Worm (Caenorhabditis elegans): ENCODE measurements around the gene C50F4.16.

Gene C50F4.16

DNA sequence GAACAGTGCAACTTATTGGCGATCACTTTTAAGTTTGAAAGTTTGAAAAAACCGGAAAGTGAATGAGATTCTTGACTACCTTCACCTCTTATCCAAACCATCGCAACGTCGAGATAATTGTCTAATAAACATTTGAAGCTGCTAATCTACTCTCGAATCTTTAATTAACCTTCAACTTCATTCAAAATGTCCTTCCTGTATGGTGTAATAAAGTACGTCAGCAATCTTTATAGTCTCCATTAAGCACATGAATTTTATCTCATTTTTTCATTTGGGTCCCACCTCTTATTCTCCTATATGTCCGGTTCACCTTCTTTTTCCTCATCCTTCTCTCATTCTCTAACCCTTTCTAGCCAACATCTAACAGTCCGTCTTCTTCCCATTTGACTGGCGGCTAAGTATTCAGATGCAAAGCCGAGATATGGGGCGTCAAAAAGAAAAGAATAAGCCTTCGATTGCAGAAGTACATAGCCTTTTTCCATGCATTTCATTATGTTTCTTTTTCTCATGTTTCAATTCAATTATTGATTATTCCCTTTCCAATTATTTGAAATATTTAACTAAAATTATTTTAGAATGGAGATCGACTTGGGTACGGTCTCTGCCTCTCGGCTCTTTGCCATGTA lies 40.5 kb downstream of the C50F4.16 start, which contains the start of gene swt-5:
TSS of gene swt-5 (plus strand) at position 576 of the 626 bp plus-strand sequence.
- TF ChIP-seq ztf-4 (tag; optimal IDR thresholded peaks at IDR 0.05) (no peak), fos-1 (tag; optimal IDR thresholded peaks at IDR 0.05) (no peak), unc-62 (GFP tag; optimal IDR thresholded peaks at IDR 0.05) (no peak), nhr-77 (tag; optimal IDR thresholded peaks at IDR 0.05) (no peak)

DNA sequence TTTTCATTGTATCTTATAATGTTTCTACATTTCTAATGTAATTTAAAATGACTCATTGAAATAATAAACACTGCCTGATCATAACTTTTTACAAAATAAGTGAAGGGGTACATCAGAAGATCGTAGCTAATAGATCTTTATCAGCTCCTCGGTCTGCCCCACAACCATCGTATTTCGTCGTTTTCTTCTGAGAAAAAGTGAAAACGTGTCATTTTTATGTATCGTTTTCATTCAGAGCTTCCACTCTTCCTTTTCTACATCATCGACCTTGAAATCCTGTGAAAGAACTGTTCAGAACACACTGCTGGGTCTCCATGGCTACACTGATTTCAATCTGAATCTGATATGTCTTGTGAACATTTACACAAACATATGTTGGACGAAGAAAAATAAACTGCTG lies 42.1 kb downstream of the C50F4.16 start:
- TF ChIP-seq blmp-1 (tag; optimal IDR thresholded peaks at IDR 0.05; ENCODE audit: insufficient read depth) (peak; percentile 42), nhr-12 (tag; optimal IDR thresholded peaks at IDR 0.05) (no peak)

DNA sequence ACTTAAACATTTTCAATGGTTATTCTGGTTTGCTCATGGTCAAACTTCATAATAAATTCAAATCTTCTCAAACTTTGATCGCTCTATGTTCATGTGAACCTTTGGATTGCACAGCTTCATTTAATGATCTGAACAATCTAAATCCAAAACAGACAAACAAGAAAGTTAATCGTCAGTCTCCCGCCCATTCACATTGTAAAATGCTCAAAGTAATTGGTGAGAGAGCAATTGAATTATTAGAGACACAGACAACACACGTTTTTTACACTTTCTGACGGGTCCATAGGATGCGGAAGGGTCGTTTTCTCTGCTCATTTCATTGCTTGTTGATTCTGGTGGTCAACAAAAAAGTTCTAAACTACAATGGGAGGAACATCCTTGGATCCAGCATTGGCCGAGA lies 44.7 kb downstream of the C50F4.16 start, which contains the start of gene gsnl-1:
TSS of gene gsnl-1 (plus strand) at position 301 of the 400 bp plus-strand sequence.
- TF ChIP-seq ceh-16 (tag; optimal IDR thresholded peaks at IDR 0.05) (no peak), nhr-25 (tag; optimal IDR thresholded peaks at IDR 0.05) (no peak), aly-2 (tag; optimal IDR thresholded peaks at IDR 0.05) (no peak), F13H6.1 (tag; optimal IDR thresholded peaks at IDR 0.05) (no peak), blmp-1 (tag; optimal IDR thresholded peaks at IDR 0.05; ENCODE audit: insufficient read depth) (no peak), zag-1 (tag; optimal IDR thresholded peaks at IDR 0.05) (no peak), mab-5 (tag; optimal IDR thresholded peaks at IDR 0.05) (no peak), sma-9 (GFP tag; optimal IDR thresholded peaks at IDR 0.05) (no peak), sma-9 (tag; optimal IDR thresholded peaks at IDR 0.05) (no peak), mbf-1 (tag; optimal IDR thresholded peaks at IDR 0.05) (no peak), dmd-4 (tag; optimal IDR thresholded peaks at IDR 0.05) (no peak)

DNA sequence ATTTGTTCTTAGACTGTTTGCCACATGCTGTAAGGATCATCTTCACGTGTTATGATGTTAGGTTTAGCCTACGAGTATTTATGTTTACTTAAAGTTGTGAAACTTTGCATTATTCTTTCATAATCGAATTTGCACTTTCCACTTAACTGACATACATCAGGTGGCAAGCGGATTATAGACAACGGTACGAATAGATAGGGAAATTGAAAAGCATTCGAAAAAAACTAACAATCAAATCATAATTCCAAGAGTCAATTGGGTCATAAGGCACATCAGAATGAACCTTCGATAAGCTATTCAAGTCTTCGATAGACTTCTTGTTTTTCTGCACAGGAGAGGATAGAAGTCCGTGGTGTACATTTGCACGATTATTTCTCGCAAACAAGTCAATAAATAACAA lies 48.9 kb downstream of the C50F4.16 start:
- TF ChIP-seq fos-1 (tag; optimal IDR thresholded peaks at IDR 0.05) (peak; percentile 27), ceh-82 (tag; optimal IDR thresholded peaks at IDR 0.05) (no peak), sma-9 (GFP tag; optimal IDR thresholded peaks at IDR 0.05) (peak; percentile 44), sma-9 (tag; optimal IDR thresholded peaks at IDR 0.05) (no peak)

DNA sequence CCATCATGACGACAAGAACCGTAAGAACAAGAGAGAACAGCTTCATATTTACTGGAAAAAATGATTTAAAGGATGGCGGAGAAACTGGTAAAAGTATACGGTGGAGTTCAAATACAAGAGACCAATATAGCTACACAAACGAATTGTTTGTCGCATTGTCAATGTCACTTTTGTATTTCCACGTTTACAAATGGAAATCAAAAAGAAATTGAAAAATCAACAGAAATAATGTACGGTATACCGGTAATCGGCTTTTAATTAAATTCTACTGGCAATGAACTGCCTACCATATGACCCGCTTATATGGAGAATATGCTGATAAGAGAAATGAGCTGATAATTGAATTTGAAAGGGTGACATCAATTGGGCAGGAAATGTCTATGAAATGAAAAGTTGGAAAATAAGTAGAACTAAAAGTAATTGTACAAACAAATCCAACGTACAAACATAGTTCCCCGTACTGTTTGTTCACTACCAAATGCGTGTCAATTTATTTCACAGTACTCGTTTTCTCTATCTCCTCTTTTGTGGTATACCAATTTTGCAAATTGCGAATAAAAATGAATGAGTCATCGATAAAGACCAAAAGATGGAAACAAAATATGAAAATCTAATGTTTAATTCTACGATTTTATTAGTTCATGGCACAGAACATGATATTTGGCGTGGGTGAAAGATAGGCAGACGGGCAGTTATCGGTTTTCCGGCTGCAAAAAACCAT lies 49.8 kb downstream of the C50F4.16 start, which contains the start of gene K06A4.7:
TSS of gene K06A4.7 (minus strand) at position 51 of the 721 bp plus-strand sequence.
- no peak for TF ChIP-seq elt-1 (tag; optimal IDR thresholded peaks at IDR 0.05)
- no peak for TF ChIP-seq unc-39 (tag; optimal IDR thresholded peaks at IDR 0.05)
- no peak for TF ChIP-seq ama-1 (optimal IDR thresholded peaks at IDR 0.05)
- peak; percentile 35 for TF ChIP-seq fos-1 (tag; optimal IDR thresholded peaks at IDR 0.05)
- peak; percentile 46 for TF ChIP-seq sma-9 (GFP tag; optimal IDR thresholded peaks at IDR 0.05)
- TF ChIP-seq sma-9 (tag; optimal IDR thresholded peaks at IDR 0.05) = no peak
- TF ChIP-seq nhr-10 (tag; optimal IDR thresholded peaks at IDR 0.05) = no peak
- no peak for TF ChIP-seq mab-5 (tag; optimal IDR thresholded peaks at IDR 0.05)
- no peak for TF ChIP-seq nhr-237 (tag; optimal IDR thresholded peaks at IDR 0.05)
- peak; percentile 45 for TF ChIP-seq crh-2 (tag; optimal IDR thresholded peaks at IDR 0.05)
